Fruit fly (Drosophila melanogaster): ENCODE measurements around the gene CG34247.

The CG34247 gene

DNA sequence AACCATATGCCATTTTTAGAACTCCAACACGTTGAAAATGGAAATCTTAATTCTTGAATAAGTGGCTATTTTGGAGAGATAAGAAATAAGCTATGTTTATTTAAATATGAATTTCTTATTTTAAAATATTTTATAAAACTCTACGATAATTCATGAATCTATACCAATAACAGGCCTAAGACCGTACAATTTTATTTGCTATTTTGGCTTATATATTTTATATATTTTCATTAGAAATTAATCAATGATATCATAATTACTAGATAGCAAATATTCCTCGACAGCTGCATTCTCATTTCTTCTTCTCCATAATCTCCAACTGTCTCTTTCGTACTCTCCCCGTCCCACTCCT, 49.5 kb downstream of the CG34247 start:
- TF ChIP-seq dysf (GFP tag; IDR thresholded peaks at IDR 0.05) (no peak), CG17359 (tag; optimal IDR thresholded peaks at IDR 0.05) (no peak), CG4282 (GFP tag; optimal IDR thresholded peaks at IDR 0.05) (no peak), CG10267 (tag; optimal IDR thresholded peaks at IDR 0.05) (no peak), crol (GFP tag; IDR thresholded peaks at IDR 0.05) (no peak), Meics (GFP tag; optimal IDR thresholded peaks at IDR 0.05) (no peak), CG8924 (tag; optimal IDR thresholded peaks at IDR 0.05) (no peak), CG10654 (GFP tag; optimal IDR thresholded peaks at IDR 0.05) (no peak)
